Fruit fly (Drosophila melanogaster): Measurements from ENCODE around the gene Clic.

Clic gene

DNA sequence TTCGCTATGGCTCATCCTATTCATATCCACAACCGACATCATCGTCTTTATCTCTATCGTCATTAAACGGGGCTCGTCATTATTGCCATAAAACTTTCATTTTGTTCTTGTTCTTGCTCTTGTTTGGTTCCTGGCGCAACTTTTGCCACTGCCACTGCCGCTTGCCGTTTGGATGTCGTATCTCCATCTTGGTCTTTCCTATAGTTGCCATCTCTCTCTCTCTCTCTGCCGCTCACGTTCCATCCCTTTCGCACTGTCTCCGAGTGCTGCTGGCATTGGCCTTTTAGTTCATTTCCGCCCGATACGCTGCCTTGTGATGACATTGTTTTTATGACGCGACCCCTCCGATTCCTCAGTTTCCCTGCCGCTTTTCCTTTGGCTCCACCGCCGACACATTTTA lies 29.6 kb downstream of the Clic start:
- peak; percentile 59 for TF ChIP-seq CG1832 (GFP tag; optimal IDR thresholded peaks at IDR 0.05)
- TF ChIP-seq pho (GFP tag; optimal IDR thresholded peaks at IDR 0.05): no peak
- TF ChIP-seq Awh (GFP tag; IDR thresholded peaks at IDR 0.05): no peak
- TF ChIP-seq NC2α (GFP tag; optimal IDR thresholded peaks at IDR 0.05): no peak
- TF ChIP-seq phol (tag; optimal IDR thresholded peaks at IDR 0.05): peak; percentile 14
- no peak for TF ChIP-seq CG7928 (GFP tag; optimal IDR thresholded peaks at IDR 0.05)
- no peak for TF ChIP-seq CG8290 (GFP tag; optimal IDR thresholded peaks at IDR 0.05)
- TF ChIP-seq CG8290 (tag; optimal IDR thresholded peaks at IDR 0.05): no peak
- no peak for TF ChIP-seq CG7745 (tag; optimal IDR thresholded peaks at IDR 0.05)
- no peak for TF ChIP-seq Jarid2 (GFP tag; optimal IDR thresholded peaks at IDR 0.05)
- no peak for TF ChIP-seq CG2199 (GFP tag; IDR thresholded peaks at IDR 0.05)
- TF ChIP-seq CG18599 (GFP tag; optimal IDR thresholded peaks at IDR 0.05): no peak
- TF ChIP-seq nmo (GFP tag; optimal IDR thresholded peaks at IDR 0.05): no peak
- no peak for TF ChIP-seq Hr51 (GFP tag; optimal IDR thresholded peaks at IDR 0.05)
- no peak for TF ChIP-seq CG14860 (GFP tag; IDR thresholded peaks at IDR 0.05; ENCODE audit: partially characterized antibody)
- TF ChIP-seq dm (GFP tag; optimal IDR thresholded peaks at IDR 0.05): no peak
- TF ChIP-seq CG18262 (tag; optimal IDR thresholded peaks at IDR 0.05): no peak
- TF ChIP-seq her (GFP tag; optimal IDR thresholded peaks at IDR 0.05): no peak
- no peak for TF ChIP-seq caup (GFP tag; optimal IDR thresholded peaks at IDR 0.05; ENCODE audit: severe bottlenecking)
- no peak for TF ChIP-seq CG15269 (tag; optimal IDR thresholded peaks at IDR 0.05)
- TF ChIP-seq CG1602 (GFP tag; optimal IDR thresholded peaks at IDR 0.05): no peak
- TF ChIP-seq CG14965 (GFP tag; optimal IDR thresholded peaks at IDR 0.05; ENCODE audit: borderline replicate concordance): no peak
- TF ChIP-seq CG9876 (GFP tag; optimal IDR thresholded peaks at IDR 0.05): no peak
- TF ChIP-seq CG13894 (tag; optimal IDR thresholded peaks at IDR 0.05): peak; percentile 79
- TF ChIP-seq bigmax (GFP tag; optimal IDR thresholded peaks at IDR 0.05): no peak
- TF ChIP-seq ham (GFP tag; IDR thresholded peaks at IDR 0.05): no peak
- peak; percentile 50 for TF ChIP-seq CG10321 (GFP tag; IDR thresholded peaks at IDR 0.05)
- TF ChIP-seq CG6791 (GFP tag; IDR thresholded peaks at IDR 0.05; ENCODE audit: partially characterized antibody): 0 out of 3 replicates have a peak, but pooled peaks have one; percentile 40
- no peak for TF ChIP-seq NfI (GFP tag; optimal IDR thresholded peaks at IDR 0.05)
- no peak for TF ChIP-seq mirr (GFP tag; optimal IDR thresholded peaks at IDR 0.05)
- TF ChIP-seq CG17385 (GFP tag; optimal IDR thresholded peaks at IDR 0.05): no peak
- no peak for TF ChIP-seq Atf3 (GFP tag; optimal IDR thresholded peaks at IDR 0.05)
- no peak for TF ChIP-seq sr (GFP tag; IDR thresholded peaks at IDR 0.05)
- no peak for TF ChIP-seq Fer1 (GFP tag; optimal IDR thresholded peaks at IDR 0.05)
- TF ChIP-seq dan (GFP tag; IDR thresholded peaks at IDR 0.05): no peak
- TF ChIP-seq Bgb (GFP tag; IDR thresholded peaks at IDR 0.05; ENCODE audit: partially characterized antibody): no peak
- no peak for TF ChIP-seq dysf (GFP tag; IDR thresholded peaks at IDR 0.05)
- TF ChIP-seq exex (tag; optimal IDR thresholded peaks at IDR 0.05): no peak

DNA sequence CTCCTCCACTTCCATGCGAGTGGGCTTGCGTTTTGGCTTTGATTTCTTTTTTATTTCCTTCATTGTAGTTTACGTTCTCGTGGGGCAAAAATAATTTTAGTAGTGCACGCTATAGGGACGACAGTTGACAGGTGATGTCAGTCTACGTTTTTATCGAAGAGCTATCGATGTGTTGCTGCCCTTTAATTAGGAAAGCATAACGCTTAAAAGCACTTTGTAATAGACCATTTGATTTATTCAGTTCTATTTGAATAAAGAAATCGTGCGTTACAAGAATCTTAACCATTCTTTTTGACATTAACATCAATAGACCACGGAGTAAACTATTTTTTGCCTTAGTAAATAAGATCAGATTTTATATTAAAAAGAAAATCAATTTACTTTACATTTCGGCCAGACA lies 31.1 kb downstream of the Clic start, which contains the start of gene CG10993:
Gene CG10993 (minus strand): TSS at position 101 of the 400 bp plus-strand sequence.
- TF ChIP-seq CG16813 (GFP tag; IDR thresholded peaks at IDR 0.05; ENCODE audit: partially characterized antibody) (no peak), CG17612 (GFP tag; IDR thresholded peaks at IDR 0.05) (no peak), ap (GFP tag; IDR thresholded peaks at IDR 0.05) (no peak), org-1 (GFP tag; optimal IDR thresholded peaks at IDR 0.05) (no peak), TFAM (GFP tag; optimal IDR thresholded peaks at IDR 0.05) (no peak), otp (GFP tag; IDR thresholded peaks at IDR 0.05) (no peak), crp (GFP tag; optimal IDR thresholded peaks at IDR 0.05) (no peak), sr (GFP tag; IDR thresholded peaks at IDR 0.05) (no peak), tin (GFP tag; optimal IDR thresholded peaks at IDR 0.05) (no peak), Asciz (GFP tag; optimal IDR thresholded peaks at IDR 0.05) (no peak), CG11398 (GFP tag; optimal IDR thresholded peaks at IDR 0.05) (no peak), HLH54F (GFP tag; optimal IDR thresholded peaks at IDR 0.05) (no peak), pzg (GFP tag; optimal IDR thresholded peaks at IDR 0.05) (no peak), CG17568 (GFP tag; optimal IDR thresholded peaks at IDR 0.05) (no peak), CG12744 (GFP tag; optimal IDR thresholded peaks at IDR 0.05) (no peak)
